Worm (Caenorhabditis elegans): ENCODE results near the gene irld-63.

DNA sequence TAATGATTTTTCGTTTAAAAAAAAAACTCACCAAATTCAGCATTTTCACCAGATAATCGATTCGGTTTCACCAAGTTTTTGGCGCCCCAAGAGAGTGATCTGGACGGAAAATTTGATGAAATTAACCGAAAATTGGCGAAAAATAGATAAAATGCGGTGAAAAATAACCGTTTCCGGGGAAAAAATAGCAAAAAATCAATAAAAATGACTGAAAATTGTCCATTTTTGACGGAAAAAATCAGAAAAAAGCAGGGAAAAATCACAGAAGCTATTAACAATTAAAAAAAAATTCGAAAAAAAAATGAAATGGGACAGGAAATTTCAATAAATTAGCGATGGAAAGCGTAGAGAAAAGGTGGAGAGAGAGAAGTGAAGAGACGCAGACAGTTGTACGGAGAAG, 17.0 kb upstream of the irld-63 start, which contains the start of gene ubc-15:
- no peak for TF ChIP-seq ets-7 (tag; optimal IDR thresholded peaks at IDR 0.05)
- no peak for TF ChIP-seq pes-1 (GFP tag; IDR thresholded peaks at IDR 0.05)
- no peak for TF ChIP-seq ceh-13 (GFP tag; optimal IDR thresholded peaks at IDR 0.05)
- TF ChIP-seq flt-1 (GFP tag; IDR thresholded peaks at IDR 0.05): no peak
- TF ChIP-seq hmg-4 (GFP tag; optimal IDR thresholded peaks at IDR 0.05): no peak
- no peak for TF ChIP-seq hmbx-1 (tag; optimal IDR thresholded peaks at IDR 0.05)
- TF ChIP-seq F13C5.2 (tag; optimal IDR thresholded peaks at IDR 0.05): no peak
